Fruit fly (Drosophila melanogaster): ENCODE results near the gene Mgat4a.

- TF ChIP-seq usp (GFP tag; optimal IDR thresholded peaks at IDR 0.05): no peak
- TF ChIP-seq pan (optimal IDR thresholded peaks at IDR 0.05): no peak
- no peak for TF ChIP-seq psq (optimal IDR thresholded peaks at IDR 0.05)
- no peak for TF ChIP-seq CG8478 (optimal IDR thresholded peaks at IDR 0.05)
- no peak for TF ChIP-seq Dll (optimal IDR thresholded peaks at IDR 0.05)
Measured at dm6 chr3L:14785492-14785916, 23.7 kb downstream of the Mgat4a start.

Data from whole organism.